Worm (Caenorhabditis elegans): Measurements from ENCODE around the gene rom-4.

The rom-4 gene

DNA sequence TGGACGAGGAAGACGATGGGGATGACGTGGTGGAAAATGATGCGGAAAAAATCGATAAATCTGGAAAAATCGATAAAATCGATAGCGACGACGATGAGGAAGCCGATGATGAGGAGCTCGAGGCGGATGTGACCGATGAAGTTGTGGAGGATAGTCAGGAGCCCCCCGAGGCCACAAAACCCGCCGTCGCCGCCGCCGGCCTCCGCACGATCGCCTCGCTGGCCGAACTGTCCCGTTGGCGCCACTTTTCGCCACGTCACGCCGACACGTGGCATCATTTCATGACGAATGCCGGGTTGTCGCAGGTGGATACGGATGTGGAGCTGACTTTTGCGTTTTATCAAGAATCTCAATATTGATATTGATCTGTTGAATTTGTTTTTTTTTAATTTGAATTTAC, 33.2 kb upstream of the rom-4 start:
- TF ChIP-seq alr-1 (tag; optimal IDR thresholded peaks at IDR 0.05): no peak
- no peak for TF ChIP-seq ama-1 (optimal IDR thresholded peaks at IDR 0.05)
- TF ChIP-seq unc-39 (tag; optimal IDR thresholded peaks at IDR 0.05): no peak
- no peak for TF ChIP-seq unc-62 (GFP tag; optimal IDR thresholded peaks at IDR 0.05)
- TF ChIP-seq nhr-10 (tag; optimal IDR thresholded peaks at IDR 0.05): no peak
- TF ChIP-seq mbf-1 (tag; optimal IDR thresholded peaks at IDR 0.05): no peak
- no peak for TF ChIP-seq lin-13 (GFP tag; optimal IDR thresholded peaks at IDR 0.05)

DNA sequence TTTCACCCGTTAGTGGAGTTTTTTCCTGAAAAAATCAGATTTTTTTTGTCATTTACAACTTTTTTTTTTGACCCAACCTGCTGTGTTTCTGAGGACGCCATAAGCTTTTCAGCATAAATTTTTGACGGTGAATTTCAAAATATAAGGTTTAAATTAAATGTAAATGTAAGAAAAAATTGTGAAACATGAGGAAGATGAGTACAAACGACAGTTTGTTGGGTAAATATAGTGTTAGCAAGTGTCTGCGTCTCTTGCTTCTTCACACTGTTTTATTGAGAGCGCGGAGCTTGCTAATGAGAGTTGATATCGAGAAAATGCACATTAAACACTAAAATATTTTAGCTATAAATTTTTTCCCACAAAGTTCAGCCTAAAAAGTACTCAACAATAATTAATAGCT, 25.2 kb upstream of the rom-4 start, which contains the start of gene rom-3:
Gene rom-3 (minus strand): TSS at position 101 of the 400 bp plus-strand sequence.
- no peak for TF ChIP-seq nhr-21 (tag; optimal IDR thresholded peaks at IDR 0.05)
- TF ChIP-seq nhr-237 (tag; optimal IDR thresholded peaks at IDR 0.05): no peak
- TF ChIP-seq sma-9 (GFP tag; optimal IDR thresholded peaks at IDR 0.05): no peak
- TF ChIP-seq sma-9 (tag; optimal IDR thresholded peaks at IDR 0.05): no peak
- TF ChIP-seq C34F6.9 (tag; optimal IDR thresholded peaks at IDR 0.05): no peak
- TF ChIP-seq blmp-1 (tag; optimal IDR thresholded peaks at IDR 0.05; ENCODE audit: insufficient read depth): no peak
- TF ChIP-seq gmeb-1 (tag; optimal IDR thresholded peaks at IDR 0.05): no peak
- TF ChIP-seq elt-3 (tag; optimal IDR thresholded peaks at IDR 0.05): no peak
- TF ChIP-seq alr-1 (tag; optimal IDR thresholded peaks at IDR 0.05): no peak
- TF ChIP-seq peb-1 (tag; optimal IDR thresholded peaks at IDR 0.05): no peak
- TF ChIP-seq ztf-1 (GFP tag; conservative IDR thresholded peaks at IDR 0.05): no peak
- TF ChIP-seq nhr-77 (tag; optimal IDR thresholded peaks at IDR 0.05): no peak
- no peak for TF ChIP-seq ceh-16 (tag; optimal IDR thresholded peaks at IDR 0.05)
- no peak for TF ChIP-seq unc-55 (GFP tag; optimal IDR thresholded peaks at IDR 0.05)
- no peak for TF ChIP-seq lin-39 (tag; optimal IDR thresholded peaks at IDR 0.05)
- no peak for TF ChIP-seq egl-27 (tag; optimal IDR thresholded peaks at IDR 0.05)
- TF ChIP-seq dmd-4 (tag; optimal IDR thresholded peaks at IDR 0.05): no peak

DNA sequence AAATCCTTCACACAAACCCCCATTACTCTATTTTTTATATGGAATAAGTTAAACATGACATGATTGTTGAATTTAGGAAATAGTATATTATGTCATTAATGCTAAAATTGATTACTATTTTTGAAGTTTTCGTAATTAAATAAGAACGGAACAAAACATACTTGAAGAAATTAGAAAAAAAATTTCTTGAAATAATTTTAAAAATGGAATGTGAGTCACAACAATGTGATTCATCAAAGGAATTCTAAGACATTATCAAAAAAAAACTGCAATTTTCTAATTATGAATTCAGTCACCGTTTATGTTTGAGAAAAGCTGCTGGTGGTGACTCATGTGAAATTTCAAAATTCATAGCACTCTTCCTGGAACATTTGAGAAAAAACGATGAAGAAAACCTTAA, 7.2 kb upstream of the rom-4 start, which contains the start of gene nccd-1:
Gene nccd-1 (plus strand): TSS at position 301 of the 400 bp plus-strand sequence.
- no peak for TF ChIP-seq sma-9 (GFP tag; optimal IDR thresholded peaks at IDR 0.05)
- no peak for TF ChIP-seq sma-9 (tag; optimal IDR thresholded peaks at IDR 0.05)
- TF ChIP-seq lin-11 (tag; optimal IDR thresholded peaks at IDR 0.05): no peak
- no peak for TF ChIP-seq R02D3.7 (tag; optimal IDR thresholded peaks at IDR 0.05)
- no peak for TF ChIP-seq Y55F3AM.14 (GFP tag; optimal IDR thresholded peaks at IDR 0.05)
- TF ChIP-seq nhr-12 (tag; optimal IDR thresholded peaks at IDR 0.05): no peak
- TF ChIP-seq snpc-4 (tag; optimal IDR thresholded peaks at IDR 0.05): no peak
- TF ChIP-seq ceh-82 (tag; optimal IDR thresholded peaks at IDR 0.05): no peak
- no peak for TF ChIP-seq aly-2 (tag; optimal IDR thresholded peaks at IDR 0.05)
- TF ChIP-seq C34F6.9 (tag; optimal IDR thresholded peaks at IDR 0.05): no peak
- TF ChIP-seq sem-4 (tag; optimal IDR thresholded peaks at IDR 0.05): no peak
- no peak for TF ChIP-seq nhr-25 (tag; optimal IDR thresholded peaks at IDR 0.05)

DNA sequence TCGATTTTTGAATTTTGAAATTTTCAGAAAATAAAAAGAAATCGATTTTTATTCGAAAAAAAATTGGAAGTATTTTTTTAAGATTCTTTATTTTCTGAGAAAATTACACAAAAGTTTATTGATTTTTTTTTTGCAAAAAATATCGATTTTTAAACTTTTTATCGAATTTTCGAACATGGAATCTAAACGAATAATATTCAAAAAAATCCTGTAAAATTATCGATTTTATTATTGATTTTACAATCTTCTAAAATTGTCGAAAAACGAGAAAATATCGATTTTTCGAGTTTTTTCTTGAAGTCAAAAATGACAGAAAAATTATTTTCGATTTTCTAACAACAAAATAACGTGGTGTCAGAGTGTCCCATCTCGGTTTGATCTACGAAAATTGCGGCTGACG, 10.1 kb downstream of the rom-4 start:
- TF ChIP-seq peb-1 (tag; optimal IDR thresholded peaks at IDR 0.05) (no peak), lin-11 (tag; optimal IDR thresholded peaks at IDR 0.05) (no peak), zag-1 (tag; optimal IDR thresholded peaks at IDR 0.05) (no peak), nhr-77 (tag; optimal IDR thresholded peaks at IDR 0.05) (no peak), mbf-1 (tag; optimal IDR thresholded peaks at IDR 0.05) (no peak), ZK546.5 (tag; optimal IDR thresholded peaks at IDR 0.05) (no peak)

ce11 chrIV:17010274-17010673, 14.7 kb downstream of the rom-4 start:
- TF ChIP-seq peb-1 (tag; optimal IDR thresholded peaks at IDR 0.05) (no peak), ceh-16 (tag; optimal IDR thresholded peaks at IDR 0.05) (no peak), ceh-82 (tag; optimal IDR thresholded peaks at IDR 0.05) (no peak), lin-11 (tag; optimal IDR thresholded peaks at IDR 0.05) (no peak), alr-1 (tag; optimal IDR thresholded peaks at IDR 0.05) (no peak), mbf-1 (tag; optimal IDR thresholded peaks at IDR 0.05) (no peak), dmd-4 (tag; optimal IDR thresholded peaks at IDR 0.05) (no peak), sma-9 (GFP tag; optimal IDR thresholded peaks at IDR 0.05) (no peak), sma-9 (tag; optimal IDR thresholded peaks at IDR 0.05) (no peak), ztf-4 (tag; optimal IDR thresholded peaks at IDR 0.05) (no peak), fos-1 (tag; optimal IDR thresholded peaks at IDR 0.05) (no peak), nhr-11 (tag; optimal IDR thresholded peaks at IDR 0.05) (no peak), nhr-25 (tag; optimal IDR thresholded peaks at IDR 0.05) (no peak), nhr-12 (tag; optimal IDR thresholded peaks at IDR 0.05) (no peak), unc-39 (tag; optimal IDR thresholded peaks at IDR 0.05) (no peak), lsy-2 (tag; optimal IDR thresholded peaks at IDR 0.05) (no peak), nhr-23 (tag; optimal IDR thresholded peaks at IDR 0.05) (no peak)

All from whole organism, L2 larva.